Worm (Caenorhabditis elegans): Measurements from ENCODE around the gene M57.2.

DNA sequence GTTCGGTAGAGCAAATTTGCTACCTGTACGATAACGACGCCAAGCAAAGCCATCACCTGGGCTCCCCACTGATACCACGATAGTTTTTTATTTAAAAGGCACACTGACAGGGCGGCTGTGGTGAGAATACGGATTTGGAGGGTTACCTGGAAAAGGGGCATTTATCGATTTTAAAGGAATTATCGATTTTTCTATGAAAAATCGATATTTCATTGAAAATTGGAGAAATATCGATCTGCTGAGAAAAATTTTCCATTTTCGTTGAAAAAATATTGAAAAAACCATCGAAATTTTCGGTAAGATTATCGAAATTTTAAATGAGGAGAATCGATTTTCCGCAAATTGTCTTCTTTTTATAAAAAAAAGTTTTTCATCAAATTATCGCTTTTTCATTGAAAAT, 17.9 kb downstream of the M57.2 start:
- no peak for TF ChIP-seq ceh-18 (tag; optimal IDR thresholded peaks at IDR 0.05)
- no peak for TF ChIP-seq pha-4 (tag; optimal IDR thresholded peaks at IDR 0.05)
- no peak for TF ChIP-seq ceh-14 (tag; optimal IDR thresholded peaks at IDR 0.05)
- no peak for TF ChIP-seq ama-1 (optimal IDR thresholded peaks at IDR 0.05)
- no peak for TF ChIP-seq fkh-10 (GFP tag; optimal IDR thresholded peaks at IDR 0.05)
- TF ChIP-seq elt-2 (tag; optimal IDR thresholded peaks at IDR 0.05) = no peak
- no peak for TF ChIP-seq hlh-30 (tag; optimal IDR thresholded peaks at IDR 0.05; ENCODE audit: insufficient read depth)
- no peak for TF ChIP-seq nfya-1 (tag; optimal IDR thresholded peaks at IDR 0.05)
- no peak for TF ChIP-seq ceh-24 (tag; optimal IDR thresholded peaks at IDR 0.05)
- no peak for TF ChIP-seq ceh-2 (tag; optimal IDR thresholded peaks at IDR 0.05)
- no peak for TF ChIP-seq ceh-19 (GFP tag; optimal IDR thresholded peaks at IDR 0.05)
- TF ChIP-seq nhr-11 (tag; optimal IDR thresholded peaks at IDR 0.05) = no peak
- no peak for TF ChIP-seq npax-4 (tag; optimal IDR thresholded peaks at IDR 0.05)
- no peak for TF ChIP-seq tbx-2 (tag; optimal IDR thresholded peaks at IDR 0.05)

Measured in whole organism, late embryonic.